Fruit fly (Drosophila melanogaster): ENCODE results near the gene Ilp2.

Gene Ilp2

dm6 chr3L:9763389-9763917, 36.0 kb upstream of the Ilp2 start, which contains the start of gene Ae2 (continued):
- TF ChIP-seq ham (GFP tag; IDR thresholded peaks at IDR 0.05) (no peak), CG34376 (GFP tag; optimal IDR thresholded peaks at IDR 0.05) (peak; percentile 3), cwo (GFP tag; optimal IDR thresholded peaks at IDR 0.05) (peak; percentile 99), CG15269 (tag; optimal IDR thresholded peaks at IDR 0.05) (peak; percentile 24), sd (tag; optimal IDR thresholded peaks at IDR 0.05) (peak; percentile 5), CG10462 (GFP tag; optimal IDR thresholded peaks at IDR 0.05) (no peak), CG43689 (GFP tag; IDR thresholded peaks at IDR 0.05) (0 out of 2 replicates have a peak, but pooled peaks have one; percentile 5), so (GFP tag; IDR thresholded peaks at IDR 0.05) (0 out of 3 replicates have a peak, but pooled peaks have one; percentile 23), hb (GFP tag; IDR thresholded peaks at IDR 0.05; ENCODE audit: partially characterized antibody) (no peak), NFAT (GFP tag; IDR thresholded peaks at IDR 0.05) (peak; percentile 28; the same call in 1 of the 2 replicates), sr (GFP tag; IDR thresholded peaks at IDR 0.05) (no peak), sob (GFP tag; IDR thresholded peaks at IDR 0.05) (peak; percentile 52; the same call in 1 of the 2 replicates), Trl (optimal IDR thresholded peaks at IDR 0.05) (peak; percentile 50 to 63), Trl (GFP tag; optimal IDR thresholded peaks at IDR 0.05) (no peak), Nf-YC (tag; optimal IDR thresholded peaks at IDR 0.05) (peak; percentile 17), Med (GFP tag) (peak; percentile 85), Deaf1 (tag; optimal IDR thresholded peaks at IDR 0.05) (peak; percentile 84), Atf6 (GFP tag; IDR thresholded peaks at IDR 0.05) (peak; percentile 21; the same call in 1 of the 2 replicates), br (optimal IDR thresholded peaks at IDR 0.05) (no peak), CG34224 (GFP tag; IDR thresholded peaks at IDR 0.05; ENCODE audit: partially characterized antibody) (peak; percentile 24; the same call in 1 of the 3 replicates), CG13287 (GFP tag; IDR thresholded peaks at IDR 0.05; ENCODE audit: partially characterized antibody) (peak; percentile 46; the same call in 1 of the 2 replicates), lab (GFP tag; optimal IDR thresholded peaks at IDR 0.05) (peak; percentile 26), Stat92E (GFP tag; optimal IDR thresholded peaks at IDR 0.05) (peak in 1 of 3 experiments; percentile 47), lbe (GFP tag; optimal IDR thresholded peaks at IDR 0.05) (peak; percentile 10), CG12769 (tag; optimal IDR thresholded peaks at IDR 0.05) (peak; percentile 40), CG4360 (GFP tag; IDR thresholded peaks at IDR 0.05) (peak; percentile 10; the same call in 1 of the 2 replicates), psq (GFP tag; optimal IDR thresholded peaks at IDR 0.05) (peak; percentile 92), CG9437 (GFP tag; optimal IDR thresholded peaks at IDR 0.05) (peak; percentile 72), inv (GFP tag; IDR thresholded peaks at IDR 0.05; ENCODE audit: partially characterized antibody) (peak; percentile 15; the same call in 1 of the 2 replicates), CG3163 (GFP tag; optimal IDR thresholded peaks at IDR 0.05) (peak; percentile 93), mld (GFP tag; IDR thresholded peaks at IDR 0.05; ENCODE audit: partially characterized antibody) (no peak), cg (GFP tag; optimal IDR thresholded peaks at IDR 0.05) (peak; percentile 59), sens (GFP tag) (peak; percentile 46), CHES-1-like (GFP tag; optimal IDR thresholded peaks at IDR 0.05) (no peak), CG10543 (GFP tag; optimal IDR thresholded peaks at IDR 0.05) (peak; percentile 40), slbo (GFP tag; IDR thresholded peaks at IDR 0.05) (peak; percentile 22; the same call in 1 of the 2 replicates), Pdp1 (GFP tag; optimal IDR thresholded peaks at IDR 0.05) (peak in 1 of 2 experiments; percentile 55), CG14860 (GFP tag; IDR thresholded peaks at IDR 0.05; ENCODE audit: partially characterized antibody) (no peak), pho (GFP tag; optimal IDR thresholded peaks at IDR 0.05) (peak; percentile 1), Adf1 (GFP tag; IDR thresholded peaks at IDR 0.05) (peak; percentile 20; the same call in 1 of the 2 replicates), CG2712 (tag; optimal IDR thresholded peaks at IDR 0.05) (peak; percentile 10), CG33213 (GFP tag; optimal IDR thresholded peaks at IDR 0.05) (no peak), abd-A (tag; optimal IDR thresholded peaks at IDR 0.05) (peak; percentile 36), CG9215 (GFP tag; IDR thresholded peaks at IDR 0.05) (no peak), CG13624 (GFP tag; optimal IDR thresholded peaks at IDR 0.05) (peak; percentile 12), Fer1 (GFP tag; optimal IDR thresholded peaks at IDR 0.05) (peak; percentile 1)
